Worm (Caenorhabditis elegans): Measurements from ENCODE around the gene gsnl-1.

DNA sequence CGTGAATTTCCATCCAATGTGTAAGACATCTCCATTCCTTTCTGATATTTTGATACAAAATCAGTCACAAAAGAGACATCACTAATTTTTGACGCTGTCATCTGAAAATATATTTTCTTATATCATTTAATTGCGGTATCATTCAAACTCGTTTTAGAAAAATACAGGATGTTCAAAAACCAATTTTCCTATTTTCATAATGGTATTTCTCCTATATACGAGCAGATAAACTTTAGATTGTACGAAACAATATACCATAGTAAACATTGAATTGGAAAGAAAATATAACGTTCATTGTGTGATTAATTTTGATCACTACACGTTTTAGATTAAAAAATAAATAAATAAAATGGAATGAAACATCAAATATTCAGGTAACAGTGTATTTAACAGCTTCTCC lies 44.7 kb downstream of the gsnl-1 start, which contains the start of gene C50F4.16:
- TF ChIP-seq lin-39 (tag; optimal IDR thresholded peaks at IDR 0.05) (no peak), php-3 (GFP tag; IDR thresholded peaks at IDR 0.05) (no peak), nhr-237 (tag; optimal IDR thresholded peaks at IDR 0.05) (no peak), nhr-48 (tag; optimal IDR thresholded peaks at IDR 0.05) (no peak)
